Fruit fly (Drosophila melanogaster) whole organism, embryonic: ENCODE results near the gene Pak.

Source experiments
- Bdp1 ChIP-seq: fragments of 200-800 bp; sonication (Bioruptor generic); optimal IDR thresholded peaks from 3 replicates; lab custom pipeline; 2016; ENCODE audit warnings: missing biosample characterization, missing genetic modification characterization
- CG1024 ChIP-seq: fragments of 200-800 bp; sonication (Bioruptor generic); IDR thresholded peaks from 2 replicates; pipeline ENCODE4 v1.3.6; 2022; ENCODE audit warnings: missing biosample characterization, missing genetic modification characterization
- CG10366 ChIP-seq: fragments of 200-800 bp; sonication (Bioruptor generic); IDR thresholded peaks from 2 replicates; pipeline ENCODE4 v1.3.6; 2022; ENCODE audit warnings: missing biosample characterization, missing genetic modification characterization
- CG10979 ChIP-seq: fragments of 200-800 bp; sonication (Bioruptor generic); optimal IDR thresholded peaks from 2 replicates; lab custom pipeline; 2018; ENCODE audit warnings: missing biosample characterization, mild to moderate bottlenecking, missing genetic modification characterization, moderate library complexity
- CG11398 ChIP-seq: fragments of 200-800 bp; sonication (Bioruptor generic); optimal IDR thresholded peaks from 2 replicates; lab custom pipeline; 2016; ENCODE audit warnings: missing biosample characterization, missing genetic modification characterization
- CG12391 ChIP-seq: fragments of 200-800 bp; sonication (Bioruptor generic); optimal IDR thresholded peaks from 3 replicates; lab custom pipeline; 2018; ENCODE audit warnings: missing biosample characterization, mild to moderate bottlenecking, missing genetic modification characterization, moderate library complexity
- CG13775 ChIP-seq: fragments of 200-800 bp; sonication (Bioruptor generic); optimal IDR thresholded peaks from 3 replicates; lab custom pipeline; 2017; ENCODE audit warnings: missing biosample characterization, mild to moderate bottlenecking, missing genetic modification characterization
- CG13894 ChIP-seq: fragments of 200-800 bp; sonication (Bioruptor generic); optimal IDR thresholded peaks from 3 replicates; lab custom pipeline; 2018; ENCODE audit warnings: missing biosample characterization, mild to moderate bottlenecking, missing genetic modification characterization, moderate library complexity
- CG15479 ChIP-seq: fragments of 200-800 bp; sonication (Bioruptor generic); optimal IDR thresholded peaks from 3 replicates; lab custom pipeline; 2019; ENCODE audit warnings: missing biosample characterization, mild to moderate bottlenecking, missing genetic modification characterization, moderate library complexity
- CG17186 ChIP-seq: fragments of 200-800 bp; sonication (Bioruptor generic); optimal IDR thresholded peaks from 3 replicates; lab custom pipeline; 2017; ENCODE audit warnings: missing biosample characterization, missing genetic modification reagents, missing genetic modification characterization
- CG1792 ChIP-seq: fragments of 200-800 bp; sonication (Bioruptor generic); optimal IDR thresholded peaks from 2 replicates; lab custom pipeline; 2016; ENCODE audit warnings: missing biosample characterization, missing genetic modification characterization
- CG30403 ChIP-seq: fragments of 200-800 bp; sonication (Bioruptor generic); optimal IDR thresholded peaks from 3 replicates; lab custom pipeline; 2016; ENCODE audit warnings: missing biosample characterization, missing genetic modification characterization
- CG34224 ChIP-seq: fragments of 200-800 bp; sonication (Bioruptor generic); IDR thresholded peaks from 3 replicates; pipeline ENCODE4 v1.3.6; 2022; ENCODE audit warnings: missing biosample characterization, missing genetic modification characterization; ENCODE audit not compliant: partially characterized antibody
- CG4730 ChIP-seq: fragments of 200-800 bp; sonication (Bioruptor generic); IDR thresholded peaks from 2 replicates; pipeline ENCODE4 v1.3.6; 2022; ENCODE audit warnings: missing biosample characterization, missing genetic modification characterization
- CG5180 ChIP-seq: fragments of 200-800 bp; sonication (Bioruptor generic); optimal IDR thresholded peaks from 3 replicates; lab custom pipeline; 2017; ENCODE audit warnings: missing biosample characterization, missing genetic modification characterization, mild to moderate bottlenecking, moderate library complexity, missing genetic modification reagents
- CG6854 ChIP-seq: fragments of 200-800 bp; sonication (Bioruptor generic); optimal IDR thresholded peaks from 3 replicates; lab custom pipeline; 2017; ENCODE audit warnings: missing biosample characterization, mild to moderate bottlenecking, missing genetic modification characterization
- CG7556 ChIP-seq: fragments of 200-800 bp; sonication (Bioruptor generic); optimal IDR thresholded peaks from 2 replicates; lab custom pipeline; 2017; ENCODE audit warnings: missing biosample characterization, mild to moderate bottlenecking, missing genetic modification characterization
- CG7928 ChIP-seq: fragments of 200-800 bp; sonication (Bioruptor generic); optimal IDR thresholded peaks from 2 replicates; lab custom pipeline; 2017; ENCODE audit warnings: missing biosample characterization, mild to moderate bottlenecking, missing genetic modification characterization
- CG8359 ChIP-seq: fragments of 200-800 bp; sonication (Bioruptor generic); optimal IDR thresholded peaks from 2 replicates; lab custom pipeline; 2017; ENCODE audit warnings: missing biosample characterization, mild to moderate bottlenecking, missing genetic modification characterization, borderline replicate concordance
- CG9609 ChIP-seq: fragments of 200-800 bp; sonication (Bioruptor generic); optimal IDR thresholded peaks from 3 replicates; lab custom pipeline; 2016; ENCODE audit warnings: missing biosample characterization, missing genetic modification characterization
- CG9876 ChIP-seq: fragments of 200-800 bp; sonication (Bioruptor generic); optimal IDR thresholded peaks from 2 replicates; lab custom pipeline; 2016; ENCODE audit warnings: missing biosample characterization, missing genetic modification characterization
- CrebB ChIP-seq: fragments of 200-800 bp; sonication (Bioruptor generic); optimal IDR thresholded peaks from 3 replicates; lab custom pipeline; 2018; ENCODE audit warnings: missing biosample characterization, mild to moderate bottlenecking, missing genetic modification characterization
- Dek ChIP-seq: fragments of 200-800 bp; sonication (Bioruptor generic); optimal IDR thresholded peaks from 3 replicates; lab custom pipeline; 2019; ENCODE audit warnings: missing biosample characterization, mild to moderate bottlenecking, missing genetic modification characterization, moderate library complexity
- Dfd ChIP-seq, 2 experiments: fragments of >200 bp; optimal IDR thresholded peaks; 2 replicates each; lab custom pipeline; 2017; ENCODE audit warnings: missing biosample characterization in 2 of 2, missing genetic modification characterization in 2 of 2
- Fer3 ChIP-seq: fragments of 200-800 bp; sonication (Bioruptor generic); optimal IDR thresholded peaks from 2 replicates; lab custom pipeline; 2018; ENCODE audit warnings: missing biosample characterization, mild to moderate bottlenecking, missing genetic modification characterization, moderate library complexity
- GATAe ChIP-seq: fragments of 200-800 bp; sonication (Bioruptor generic); conservative IDR thresholded peaks from 2 replicates; pipeline ENCODE4 v1.3.6; 2022; ENCODE audit warnings: missing biosample characterization, missing genetic modification characterization
- Hmr ChIP-seq: fragments of 200-800 bp; sonication (Bioruptor generic); optimal IDR thresholded peaks from 3 replicates; lab custom pipeline; 2017; ENCODE audit warnings: mild to moderate bottlenecking, missing biosample characterization, missing genetic modification reagents, missing genetic modification characterization
- Neu2 ChIP-seq: fragments of 200-800 bp; sonication (Bioruptor generic); optimal IDR thresholded peaks from 3 replicates; lab custom pipeline; 2016; ENCODE audit warnings: missing biosample characterization, missing genetic modification characterization, borderline replicate concordance
- Opbp ChIP-seq: fragments of 200-800 bp; sonication (Bioruptor generic); IDR thresholded peaks from 3 replicates; pipeline ENCODE4 v1.3.6; 2022; ENCODE audit warnings: missing biosample characterization, missing genetic modification characterization; ENCODE audit not compliant: partially characterized antibody
- aop ChIP-seq: fragments of 200-800 bp; sonication (Bioruptor generic); IDR thresholded peaks from 2 replicates; pipeline ENCODE4 v1.3.6; 2022; ENCODE audit warnings: missing biosample characterization, missing genetic modification characterization
- ash1 ChIP-seq: fragments of 200-800 bp; sonication (Bioruptor generic); optimal IDR thresholded peaks from 2 replicates; lab custom pipeline; 2018; ENCODE audit warnings: missing biosample characterization, mild to moderate bottlenecking, missing genetic modification characterization
- az2 ChIP-seq: fragments of 200-800 bp; sonication (Bioruptor generic); optimal IDR thresholded peaks from 3 replicates; lab custom pipeline; 2016; ENCODE audit warnings: missing biosample characterization, missing genetic modification characterization
- bab2 ChIP-seq: fragments of 200-800 bp; sonication (Bioruptor generic); optimal IDR thresholded peaks from 2 replicates; lab custom pipeline; 2016; ENCODE audit warnings: missing biosample characterization, missing genetic modification characterization
- disco-r ChIP-seq: fragments of 200-800 bp; sonication (Bioruptor generic); optimal IDR thresholded peaks from 2 replicates; lab custom pipeline; 2016; ENCODE audit warnings: missing biosample characterization, missing genetic modification characterization
- dm ChIP-seq: fragments of 200-800 bp; sonication (Bioruptor generic); optimal IDR thresholded peaks from 3 replicates; lab custom pipeline; 2016; ENCODE audit warnings: missing biosample characterization, missing genetic modification characterization
- esg ChIP-seq: fragments of 200-800 bp; sonication (Bioruptor generic); conservative IDR thresholded peaks from 2 replicates; pipeline ENCODE4 v1.3.6; 2022; ENCODE audit warnings: missing biosample characterization, missing genetic modification characterization
- fd64A ChIP-seq: fragments of 200-800 bp; sonication (Bioruptor generic); optimal IDR thresholded peaks from 3 replicates; lab custom pipeline; 2018; ENCODE audit warnings: missing biosample characterization, mild to moderate bottlenecking, missing genetic modification characterization
- gcm ChIP-seq: fragments of 200-800 bp; sonication (Bioruptor generic); optimal IDR thresholded peaks from 2 replicates; lab custom pipeline; 2019; ENCODE audit warnings: missing biosample characterization, mild to moderate bottlenecking, missing genetic modification characterization, moderate library complexity
- gsb ChIP-seq: fragments of 200-800 bp; sonication (Bioruptor generic); IDR thresholded peaks from 2 replicates; pipeline ENCODE4 v1.3.6; 2022; ENCODE audit warnings: missing biosample characterization, missing genetic modification characterization
- kah ChIP-seq: fragments of 200-800 bp; sonication (Bioruptor generic); optimal IDR thresholded peaks from 2 replicates; lab custom pipeline; 2018; ENCODE audit warnings: missing biosample characterization, mild to moderate bottlenecking, missing genetic modification characterization
- lilli ChIP-seq: fragments of 200-800 bp; sonication (Bioruptor generic); optimal IDR thresholded peaks from 3 replicates; lab custom pipeline; 2016; ENCODE audit warnings: missing biosample characterization, missing genetic modification characterization
- luna ChIP-seq: fragments of 200-800 bp; sonication (Bioruptor generic); optimal IDR thresholded peaks from 2 replicates; lab custom pipeline; 2016; ENCODE audit warnings: missing biosample characterization, missing genetic modification characterization
- pb ChIP-seq: fragments of 200-800 bp; sonication (Bioruptor generic); optimal IDR thresholded peaks from 3 replicates; lab custom pipeline; 2016; ENCODE audit warnings: missing biosample characterization, missing genetic modification characterization
- sr ChIP-seq: fragments of 200-800 bp; sonication (Bioruptor generic); IDR thresholded peaks from 3 replicates; pipeline ENCODE4 v1.3.6; 2022; ENCODE audit warnings: missing biosample characterization, missing genetic modification characterization
- tup ChIP-seq: fragments of 200-800 bp; sonication (Bioruptor generic); optimal IDR thresholded peaks from 2 replicates; lab custom pipeline; 2016; ENCODE audit warnings: missing biosample characterization, mild to moderate bottlenecking, missing genetic modification characterization, moderate library complexity
- tx ChIP-seq: fragments of 200-800 bp; sonication (Bioruptor generic); optimal IDR thresholded peaks from 2 replicates; lab custom pipeline; 2016; ENCODE audit warnings: missing biosample characterization, missing genetic modification characterization
- zen2 ChIP-seq: fragments of 200-800 bp; sonication (Bioruptor generic); IDR thresholded peaks from 3 replicates; pipeline ENCODE4 v1.3.6; 2022; ENCODE audit warnings: missing biosample characterization, missing genetic modification characterization; ENCODE audit not compliant: partially characterized antibody

The Pak gene

dm6 chr3R:6410412-6411225 is 59.9 kb downstream of the Pak start (continued):
- TF ChIP-seq CG9609 (peak; percentile 85), lilli (GFP tag; lab: Kevin White, UChicago) (peak; percentile 90), CG7928 (GFP tag; lab: Kevin White, UChicago) (peak; percentile 68), gsb (GFP tag; lab: Robert Waterston, UW) (0 out of 2 replicates have a peak, but pooled peaks have one; percentile 50), CG8359 (GFP tag; lab: Kevin White, UChicago) (peak; percentile 66), gcm (peak; percentile 82), CG1024 (0 out of 2 replicates have a peak, but pooled peaks have one; percentile 13), CG13894 (tag; lab: Kevin White, UChicago) (peak; percentile 51), Bdp1 (GFP tag; lab: Kevin White, UChicago) (peak; percentile 59), Opbp (GFP tag; lab: Robert Waterston, UW) (no peak), pb (GFP tag; lab: Kevin White, UChicago) (peak; percentile 76), CG10366 (GFP tag; lab: Robert Waterston, UW) (peak; percentile 58; the same call in 1 of the 2 replicates), Neu2 (GFP tag; lab: Kevin White, UChicago) (peak; percentile 20), tx (GFP tag; lab: Kevin White, UChicago) (peak; percentile 83), disco-r (GFP tag; lab: Kevin White, UChicago) (peak; percentile 73), CG1792 (peak; percentile 67), luna (GFP tag; lab: Kevin White, UChicago) (no peak), CG30403 (GFP tag; lab: Kevin White, UChicago) (peak; percentile 95), GATAe (0 out of 2 replicates have a peak, but pooled peaks have one; percentile 52), CG17186 (GFP tag; lab: Kevin White, UChicago) (peak; percentile 47), dm (GFP tag; lab: Kevin White, UChicago) (peak; percentile 57), Dek (peak; percentile 81), CG10979 (peak; percentile 89), Hmr (GFP tag; lab: Kevin White, UChicago) (peak; percentile 88), aop (no peak), bab2 (GFP tag; lab: Kevin White, UChicago) (peak; percentile 77), CG6854 (GFP tag; lab: Kevin White, UChicago) (peak; percentile 87), sr (GFP tag; lab: Robert Waterston, UW) (no peak), fd64A (GFP tag; lab: Kevin White, UChicago) (peak; percentile 62), CG13775 (GFP tag; lab: Kevin White, UChicago) (peak; percentile 88), az2 (GFP tag; lab: Kevin White, UChicago) (peak; percentile 89), CG34224 (GFP tag; lab: Robert Waterston, UW) (no peak), zen2 (GFP tag; lab: Robert Waterston, UW) (no peak), CG9876 (GFP tag; lab: Kevin White, UChicago) (peak; percentile 46), Fer3 (tag; lab: Kevin White, UChicago) (peak; percentile 81), Dfd (GFP tag; optimal IDR thresholded peaks at IDR 0.05; lab: Kevin White, UChicago) (peak in 1 of 2 experiments; percentile 1), tup (GFP tag; lab: Kevin White, UChicago) (no peak), kah (GFP tag; lab: Kevin White, UChicago) (peak; percentile 61), esg (peak; percentile 64), CG15479 (no peak), CG5180 (GFP tag; lab: Kevin White, UChicago) (peak; percentile 77), ash1 (GFP tag; lab: Kevin White, UChicago) (no peak), CG12391 (peak; percentile 92), CG4730 (GFP tag; lab: Robert Waterston, UW) (peak; percentile 50; the same call in 1 of the 2 replicates), CG11398 (GFP tag; lab: Kevin White, UChicago) (peak; percentile 78), CrebB (tag; lab: Kevin White, UChicago) (peak; percentile 59), CG7556 (GFP tag; lab: Kevin White, UChicago) (peak; percentile 95)
